Fruit fly (Drosophila melanogaster) whole organism, embryonic: ENCODE results near the gene Tmep.

Experiments used
- Abd-B ChIP-seq: fragments of 200-800 bp; sonication (Bioruptor generic); optimal IDR thresholded peaks from 2 replicates; lab custom pipeline; 2018; ENCODE audit warnings: missing biosample characterization, mild to moderate bottlenecking, missing genetic modification characterization, moderate library complexity
- Asciz ChIP-seq: fragments of 200-800 bp; sonication (Bioruptor generic); optimal IDR thresholded peaks from 2 replicates; lab custom pipeline; 2017; ENCODE audit warnings: missing biosample characterization, mild to moderate bottlenecking, missing genetic modification characterization, missing genetic modification reagents
- CG10654 ChIP-seq: fragments of 200-800 bp; sonication (Bioruptor generic); optimal IDR thresholded peaks from 2 replicates; lab custom pipeline; 2016; ENCODE audit warnings: missing biosample characterization, missing genetic modification characterization
- CG11093 ChIP-seq: fragments of 200-800 bp; sonication (Bioruptor generic); IDR thresholded peaks from 3 replicates; pipeline ENCODE4 v1.3.6; 2022; ENCODE audit warnings: missing biosample characterization, missing genetic modification characterization
- CG11398 ChIP-seq: fragments of 200-800 bp; sonication (Bioruptor generic); optimal IDR thresholded peaks from 2 replicates; lab custom pipeline; 2016; ENCODE audit warnings: missing biosample characterization, missing genetic modification characterization
- CG12219 ChIP-seq: fragments of 200-800 bp; sonication (Bioruptor generic); optimal IDR thresholded peaks from 3 replicates; lab custom pipeline; 2018; ENCODE audit warnings: missing biosample characterization, mild to moderate bottlenecking, missing genetic modification characterization
- CG13296 ChIP-seq: fragments of 200-800 bp; sonication (Bioruptor generic); optimal IDR thresholded peaks from 3 replicates; lab custom pipeline; 2018; ENCODE audit warnings: missing biosample characterization, mild to moderate bottlenecking, missing genetic modification characterization
- CG14710 ChIP-seq: fragments of 200-800 bp; sonication (Bioruptor generic); optimal IDR thresholded peaks from 3 replicates; lab custom pipeline; 2019; ENCODE audit warnings: missing biosample characterization, mild to moderate bottlenecking, missing genetic modification characterization, moderate library complexity
- CG14860 ChIP-seq: fragments of 200-800 bp; sonication (Bioruptor generic); IDR thresholded peaks from 3 replicates; pipeline ENCODE4 v1.3.6; 2022; ENCODE audit warnings: missing biosample characterization, missing genetic modification characterization; ENCODE audit not compliant: partially characterized antibody
- CG33213 ChIP-seq: fragments of 200-800 bp; sonication (Bioruptor generic); optimal IDR thresholded peaks from 3 replicates; lab custom pipeline; 2016; ENCODE audit warnings: missing biosample characterization, missing genetic modification characterization
- CG3838 ChIP-seq: fragments of 200-800 bp; sonication (Bioruptor generic); optimal IDR thresholded peaks from 3 replicates; lab custom pipeline; 2016; ENCODE audit warnings: missing biosample characterization, missing genetic modification characterization
- CG4404 ChIP-seq: fragments of 200-800 bp; sonication (Bioruptor generic); IDR thresholded peaks from 2 replicates; pipeline ENCODE4 v1.3.6; 2022; ENCODE audit warnings: missing biosample characterization, missing genetic modification characterization
- CG4820 ChIP-seq: fragments of 200-800 bp; sonication (Bioruptor generic); optimal IDR thresholded peaks from 3 replicates; lab custom pipeline; 2016; ENCODE audit warnings: missing biosample characterization, missing genetic modification characterization
- CG7372 ChIP-seq: fragments of 200-800 bp; sonication (Bioruptor generic); IDR thresholded peaks from 2 replicates; pipeline ENCODE4 v1.3.6; 2022; ENCODE audit warnings: missing biosample characterization, missing genetic modification characterization
- CG7745 ChIP-seq: fragments of 200-800 bp; sonication (Bioruptor generic); optimal IDR thresholded peaks from 2 replicates; lab custom pipeline; 2018; ENCODE audit warnings: missing biosample characterization, mild to moderate bottlenecking, missing genetic modification characterization, moderate library complexity
- CG7839 ChIP-seq: fragments of 200-800 bp; sonication (Bioruptor generic); optimal IDR thresholded peaks from 3 replicates; lab custom pipeline; 2018; ENCODE audit warnings: missing biosample characterization, mild to moderate bottlenecking, missing genetic modification characterization, moderate library complexity
- CG8924 ChIP-seq: fragments of 200-800 bp; optimal IDR thresholded peaks from 3 replicates; lab custom pipeline; 2019; ENCODE audit warnings: missing biosample characterization, mild to moderate bottlenecking, missing genetic modification characterization, moderate library complexity
- CG9437 ChIP-seq: fragments of 200-800 bp; sonication (Bioruptor generic); optimal IDR thresholded peaks from 2 replicates; lab custom pipeline; 2018; ENCODE audit warnings: missing biosample characterization, mild to moderate bottlenecking, missing genetic modification characterization
- D ChIP-seq, 2 experiments: fragments of 200-800 bp in 1 of 2; fragments of >200 bp in 1 of 2; sonication (Bioruptor generic) in 1 of 2; optimal IDR thresholded peaks; 2 replicates in 1 of 2; 3 replicates in 1 of 2; lab custom pipeline; 2017; ENCODE audit warnings: mild to moderate bottlenecking in 1 of 2, missing biosample characterization in 1 of 2, missing genetic modification characterization in 1 of 2, missing genetic modification reagents in 1 of 2
- Dip2 ChIP-seq: fragments of 200-800 bp; sonication (Bioruptor generic); IDR thresholded peaks from 2 replicates; pipeline ENCODE4 v1.3.6; 2022; ENCODE audit warnings: missing biosample characterization, missing genetic modification characterization
- Dip3 ChIP-seq: fragments of 200-800 bp; sonication (Bioruptor generic); optimal IDR thresholded peaks from 3 replicates; lab custom pipeline; 2016; ENCODE audit warnings: missing biosample characterization, missing genetic modification characterization
- E2f2 ChIP-seq: fragments of 200-800 bp; sonication (Bioruptor generic); IDR thresholded peaks from 2 replicates; pipeline ENCODE4 v1.3.6; 2022; ENCODE audit warnings: missing biosample characterization, missing genetic modification characterization
- Gug ChIP-seq: fragments of 200-800 bp; sonication (Bioruptor generic); IDR thresholded peaks from 4 replicates; pipeline ENCODE4 v1.3.6; 2022; ENCODE audit warnings: missing biosample characterization, missing genetic modification characterization
- HHEX ChIP-seq: fragments of 200-800 bp; sonication (Bioruptor generic); optimal IDR thresholded peaks from 3 replicates; lab custom pipeline; 2017; ENCODE audit warnings: missing biosample characterization, mild to moderate bottlenecking, missing genetic modification characterization, missing genetic modification reagents
- HLH3B ChIP-seq: fragments of 200-800 bp; sonication (Bioruptor generic); IDR thresholded peaks from 2 replicates; pipeline ENCODE4 v1.3.6; 2022; ENCODE audit warnings: missing biosample characterization, missing genetic modification characterization
- Hand ChIP-seq: fragments of 200-800 bp; sonication (Bioruptor generic); optimal IDR thresholded peaks from 2 replicates; lab custom pipeline; 2017; ENCODE audit warnings: mild to moderate bottlenecking, missing biosample characterization, missing genetic modification reagents, missing genetic modification characterization
- Hmr ChIP-seq: fragments of 200-800 bp; sonication (Bioruptor generic); optimal IDR thresholded peaks from 3 replicates; lab custom pipeline; 2017; ENCODE audit warnings: mild to moderate bottlenecking, missing biosample characterization, missing genetic modification reagents, missing genetic modification characterization
- Kr ChIP-seq: fragments of 200-800 bp; sonication (Bioruptor generic); optimal IDR thresholded peaks from 2 replicates; lab custom pipeline; 2017; ENCODE audit warnings: missing biosample characterization, mild to moderate bottlenecking, missing genetic modification characterization
- MESR4 ChIP-seq: fragments of 200-800 bp; sonication (Bioruptor generic); optimal IDR thresholded peaks from 2 replicates; lab custom pipeline; 2018; ENCODE audit warnings: missing biosample characterization, mild to moderate bottlenecking, missing genetic modification characterization, moderate library complexity
- Med ChIP-seq: fragments of 200-800 bp; sonication (Bioruptor generic); peaks from one replicate; lab custom pipeline; 2016; ENCODE audit warnings: missing biosample characterization, missing genetic modification characterization, mild to moderate bottlenecking, inconsistent platforms, moderate library complexity
- NFAT ChIP-seq: fragments of 200-800 bp; sonication (Bioruptor generic); IDR thresholded peaks from 2 replicates; pipeline ENCODE4 v1.3.6; 2022; ENCODE audit warnings: missing biosample characterization, missing genetic modification characterization
- PHDP ChIP-seq: fragments of 200-800 bp; sonication (Bioruptor generic); optimal IDR thresholded peaks from 3 replicates; lab custom pipeline; 2018; ENCODE audit warnings: missing biosample characterization, mild to moderate bottlenecking, missing genetic modification characterization, moderate library complexity
- Pdp1 ChIP-seq, 2 experiments: fragments of 200-800 bp; sonication (Bioruptor generic); optimal IDR thresholded peaks; 3 replicates each; lab custom pipeline; 2016; ENCODE audit warnings: missing biosample characterization in 2 of 2, missing genetic modification characterization in 2 of 2, mild to moderate bottlenecking in 1 of 2, moderate library complexity in 1 of 2
- az2 ChIP-seq: fragments of 200-800 bp; sonication (Bioruptor generic); optimal IDR thresholded peaks from 3 replicates; lab custom pipeline; 2016; ENCODE audit warnings: missing biosample characterization, missing genetic modification characterization
- bcd ChIP-seq: fragments of 200-800 bp; sonication (Bioruptor generic); optimal IDR thresholded peaks from 2 replicates; lab custom pipeline; 2017; ENCODE audit warnings: missing biosample characterization, mild to moderate bottlenecking, missing genetic modification characterization
- caup ChIP-seq: fragments of 200-800 bp; sonication (Bioruptor generic); optimal IDR thresholded peaks from 3 replicates; lab custom pipeline; 2017; ENCODE audit warnings: missing biosample characterization, mild to moderate bottlenecking, missing genetic modification characterization, moderate library complexity; ENCODE audit not compliant: severe bottlenecking
- cwo ChIP-seq: fragments of 200-800 bp; sonication (Bioruptor generic); optimal IDR thresholded peaks from 3 replicates; lab custom pipeline; 2017; ENCODE audit warnings: missing biosample characterization, missing genetic modification characterization, mild to moderate bottlenecking, moderate library complexity, missing genetic modification reagents
- gfzf ChIP-seq: fragments of 200-800 bp; sonication (Bioruptor generic); optimal IDR thresholded peaks from 2 replicates; lab custom pipeline; 2016; ENCODE audit warnings: missing biosample characterization, mild to moderate bottlenecking, missing genetic modification characterization, moderate library complexity
- gsb-n ChIP-seq: fragments of 200-800 bp; sonication (Bioruptor generic); optimal IDR thresholded peaks from 3 replicates; lab custom pipeline; 2018; ENCODE audit warnings: missing biosample characterization, mild to moderate bottlenecking, missing genetic modification characterization
- gt ChIP-seq: fragments of 200-800 bp; sonication (Bioruptor generic); IDR thresholded peaks from 2 replicates; pipeline ENCODE4 v1.3.6; 2022; ENCODE audit warnings: missing biosample characterization, missing genetic modification characterization
- inv ChIP-seq: fragments of 200-800 bp; sonication (Bioruptor generic); IDR thresholded peaks from 2 replicates; pipeline ENCODE4 v1.3.6; 2022; ENCODE audit warnings: missing biosample characterization, missing genetic modification characterization; ENCODE audit not compliant: partially characterized antibody
- jigr1 ChIP-seq: fragments of 200-800 bp; sonication (Bioruptor generic); IDR thresholded peaks from 3 replicates; pipeline ENCODE4 v1.3.6; 2022; ENCODE audit warnings: missing biosample characterization, missing genetic modification characterization
- kni ChIP-seq: fragments of 200-800 bp; sonication (Bioruptor generic); optimal IDR thresholded peaks from 3 replicates; lab custom pipeline; 2017; ENCODE audit warnings: mild to moderate bottlenecking, missing biosample characterization, missing genetic modification reagents, missing genetic modification characterization
- lbe ChIP-seq: fragments of 200-800 bp; sonication (Bioruptor generic); optimal IDR thresholded peaks from 2 replicates; lab custom pipeline; 2016; ENCODE audit warnings: missing biosample characterization, mild to moderate bottlenecking, missing genetic modification characterization
- lilli ChIP-seq: fragments of 200-800 bp; sonication (Bioruptor generic); optimal IDR thresholded peaks from 3 replicates; lab custom pipeline; 2016; ENCODE audit warnings: missing biosample characterization, missing genetic modification characterization
- oc ChIP-seq: fragments of 200-800 bp; sonication (Bioruptor generic); optimal IDR thresholded peaks from 2 replicates; lab custom pipeline; 2018; ENCODE audit warnings: missing biosample characterization, mild to moderate bottlenecking, missing genetic modification characterization, moderate library complexity
- pzg ChIP-seq: fragments of 200-800 bp; sonication (Bioruptor generic); optimal IDR thresholded peaks from 3 replicates; lab custom pipeline; 2018; ENCODE audit warnings: missing biosample characterization, mild to moderate bottlenecking, missing genetic modification characterization, moderate library complexity
- tio ChIP-seq: fragments of 200-800 bp; sonication (Bioruptor generic); optimal IDR thresholded peaks from 2 replicates; lab custom pipeline; 2017; ENCODE audit warnings: missing biosample characterization, missing genetic modification characterization, inconsistent platforms

The Tmep gene

dm6 chr3L:1533699-1534431 lies 35.1 kb upstream of the Tmep start, which contains the start of gene Iml1 (continued):
- TF ChIP-seq Abd-B (GFP tag; lab: Kevin White, UChicago): peak; percentile 61
- TF ChIP-seq CG7839 (tag; lab: Kevin White, UChicago): no peak
- TF ChIP-seq tio (GFP tag; lab: Kevin White, UChicago): no peak
- peak; percentile 83 for TF ChIP-seq CG9437 (GFP tag; lab: Kevin White, UChicago)
- TF ChIP-seq caup: no peak
- no peak for TF ChIP-seq az2 (GFP tag; lab: Kevin White, UChicago)
- peak; percentile 60 for TF ChIP-seq CG7745 (tag; lab: Kevin White, UChicago)
- TF ChIP-seq Dip2 (GFP tag; lab: Robert Waterston, UW): no peak
- no peak for TF ChIP-seq CG33213 (GFP tag; lab: Kevin White, UChicago)
- no peak for TF ChIP-seq gt
- no peak for TF ChIP-seq Hand (GFP tag; lab: Kevin White, UChicago)
- no peak for TF ChIP-seq bcd (GFP tag; lab: Kevin White, UChicago)
- TF ChIP-seq E2f2 (GFP tag; lab: Robert Waterston, UW): no peak
- peak; percentile 78 for TF ChIP-seq Gug (GFP tag; lab: Robert Waterston, UW)
- no peak for TF ChIP-seq HLH3B
- peak; percentile 33 to 84 for TF ChIP-seq Pdp1 (GFP tag; optimal IDR thresholded peaks at IDR 0.05; lab: Kevin White, UChicago)
- TF ChIP-seq CG14710 (tag; lab: Kevin White, UChicago): peak; percentile 50
- peak; percentile 44; the same call in 1 of the 3 replicates for TF ChIP-seq jigr1 (GFP tag; lab: Robert Waterston, UW)
- TF ChIP-seq oc (tag; lab: Kevin White, UChicago): no peak
- TF ChIP-seq MESR4 (GFP tag; lab: Kevin White, UChicago): peak; percentile 40
- no peak for TF ChIP-seq CG11093
- TF ChIP-seq HHEX (GFP tag; lab: Kevin White, UChicago): no peak
- no peak for TF ChIP-seq lilli (GFP tag; lab: Kevin White, UChicago)
- TF ChIP-seq PHDP (tag; lab: Kevin White, UChicago): no peak
- peak; percentile 60 for TF ChIP-seq CG8924
- TF ChIP-seq CG7372: peak; percentile 20; the same call in 1 of the 2 replicates
- no peak for TF ChIP-seq Hmr (GFP tag; lab: Kevin White, UChicago)
- TF ChIP-seq inv: no peak
- no peak for TF ChIP-seq kni (GFP tag; lab: Kevin White, UChicago)
- peak; percentile 12 for TF ChIP-seq Dip3 (GFP tag; lab: Kevin White, UChicago)
- peak; percentile 35 for TF ChIP-seq CG10654 (GFP tag; lab: Kevin White, UChicago)
- no peak for TF ChIP-seq gsb-n (tag; lab: Kevin White, UChicago)
- TF ChIP-seq CG12219 (GFP tag; lab: Kevin White, UChicago): no peak
- TF ChIP-seq CG14860 (GFP tag; lab: Robert Waterston, UW): no peak
- TF ChIP-seq CG4404: peak; percentile 41; the same call in 1 of the 2 replicates
- TF ChIP-seq D (optimal IDR thresholded peaks at IDR 0.05; lab: Kevin White, UChicago): no peak
- no peak for TF ChIP-seq D (GFP tag; optimal IDR thresholded peaks at IDR 0.05; lab: Kevin White, UChicago)
- TF ChIP-seq lbe (GFP tag; lab: Kevin White, UChicago): no peak
- no peak for TF ChIP-seq Kr (GFP tag; lab: Kevin White, UChicago)
- TF ChIP-seq Asciz (GFP tag; lab: Kevin White, UChicago): no peak
- peak; percentile 74 for TF ChIP-seq Med (GFP tag; lab: Kevin White, UChicago)
- TF ChIP-seq gfzf (GFP tag; lab: Kevin White, UChicago): peak; percentile 58
- peak; percentile 54 for TF ChIP-seq NFAT
- TF ChIP-seq cwo: peak; percentile 12
- peak; percentile 23 for TF ChIP-seq pzg (GFP tag; lab: Kevin White, UChicago)
- no peak for TF ChIP-seq CG11398 (GFP tag; lab: Kevin White, UChicago)
- peak; percentile 27 for TF ChIP-seq CG4820 (GFP tag; lab: Kevin White, UChicago)
- TF ChIP-seq CG3838 (GFP tag; lab: Kevin White, UChicago): no peak
- TF ChIP-seq CG13296 (GFP tag; lab: Kevin White, UChicago): no peak
